Worm (Caenorhabditis elegans) whole organism, L4 larva: Measurements from ENCODE around the gene C24A8.6.
A peak's percentile ranks its signal among the peaks of the same experiment; 100 is the strongest.

Experiments
- Y48G9A.11 ChIP-seq: fragments of 200-800 bp; sonication (Bioruptor generic); IDR thresholded peaks from 2 replicates; pipeline ENCODE4 v1.3.6; 2022; ENCODE audit warnings: missing genetic modification reagents, missing genetic modification characterization, missing compliant biosample characterization
- Y5F2A.4 ChIP-seq: fragments of 200-800 bp; sonication (Bioruptor generic); optimal IDR thresholded peaks from 2 replicates; lab custom pipeline; 2018; ENCODE audit warnings: mild to moderate bottlenecking, missing genetic modification characterization, missing compliant biosample characterization
- Y75B8A.6 ChIP-seq: fragments of 200-800 bp; sonication (Bioruptor generic); IDR thresholded peaks from 2 replicates; pipeline ENCODE4 v1.3.6; 2022; ENCODE audit warnings: missing genetic modification reagents, missing genetic modification characterization, missing compliant biosample characterization
- aha-1 ChIP-seq: fragments of 150-350 bp; peaks from one replicate; lab custom pipeline; 2014; ENCODE audit warnings: missing biosample characterization, missing genetic modification characterization
- arid-1 ChIP-seq: fragments of 200-800 bp; sonication (Bioruptor generic); conservative IDR thresholded peaks from 2 replicates; pipeline ENCODE4 v1.3.6; 2022; ENCODE audit warnings: missing genetic modification reagents, missing genetic modification characterization, missing compliant biosample characterization
- ceh-32 ChIP-seq: sonication (generic microtip); optimal IDR thresholded peaks from 2 replicates; lab custom pipeline; 2016; ENCODE audit warnings: mild to moderate bottlenecking, missing genetic modification characterization, missing compliant biosample characterization; ENCODE audit not compliant: poor library complexity
- ceh-62 ChIP-seq: sonication (generic microtip); optimal IDR thresholded peaks from 2 replicates; lab custom pipeline; 2017; ENCODE audit warnings: missing biosample characterization, missing genetic modification characterization
- daf-16 ChIP-seq, 3 experiments: sonication (generic microtip); optimal IDR thresholded peaks; 2 replicates each; lab custom pipeline; 2016 to 2017; ENCODE audit warnings: missing genetic modification characterization in 3 of 3, missing genetic modification reagents in 3 of 3, mild to moderate bottlenecking in 2 of 3, missing compliant biosample characterization in 2 of 3, missing biosample characterization in 1 of 3, moderate library complexity in 1 of 3
- dmd-6 ChIP-seq: fragments of 200-800 bp; sonication (Bioruptor generic); IDR thresholded peaks from 2 replicates; pipeline ENCODE4 v1.3.6; 2022; ENCODE audit warnings: missing genetic modification reagents, missing genetic modification characterization, missing compliant biosample characterization
- dpl-1 ChIP-seq: fragments of 150-350 bp; optimal IDR thresholded peaks from 2 replicates; lab custom pipeline; 2014; ENCODE audit warnings: missing biosample characterization, missing genetic modification reagents, missing genetic modification characterization
- dve-1 ChIP-seq: sonication (generic microtip); optimal IDR thresholded peaks from 2 replicates; lab custom pipeline; 2017; ENCODE audit warnings: antibody characterized with exemption, mild to moderate bottlenecking, missing genetic modification characterization, missing compliant biosample characterization; ENCODE audit not compliant: insufficient read depth
- gei-8 ChIP-seq: fragments of 200-800 bp; sonication (Bioruptor generic); optimal IDR thresholded peaks from 2 replicates; lab custom pipeline; 2018; ENCODE audit warnings: mild to moderate bottlenecking, missing genetic modification characterization, missing compliant biosample characterization
- hif-1 ChIP-seq, 2 experiments: sonication (generic microtip); optimal IDR thresholded peaks; 2 replicates each; lab custom pipeline; 2016 to 2017; ENCODE audit warnings: missing compliant biosample characterization in 2 of 2, missing genetic modification characterization in 2 of 2, missing genetic modification reagents in 2 of 2, missing genotype in 2 of 2, mild to moderate bottlenecking in 1 of 2
- hlh-11 ChIP-seq: fragments of 200-800 bp; sonication (Bioruptor generic); optimal IDR thresholded peaks from 2 replicates; lab custom pipeline; 2018; ENCODE audit warnings: mild to moderate bottlenecking, missing genetic modification characterization, missing compliant biosample characterization
- hmg-1.1 ChIP-seq: fragments of 200-800 bp; sonication (Bioruptor generic); IDR thresholded peaks from 2 replicates; pipeline ENCODE4 v1.3.6; 2022; ENCODE audit warnings: missing genetic modification reagents, missing genetic modification characterization, missing compliant biosample characterization
- lin-13 ChIP-seq: fragments of 150-350 bp; optimal IDR thresholded peaks from 2 replicates; lab custom pipeline; 2014; ENCODE audit warnings: missing biosample characterization, missing genetic modification reagents, missing genetic modification characterization
- lir-3 ChIP-seq: sonication (generic microtip); optimal IDR thresholded peaks from 2 replicates; lab custom pipeline; 2016; ENCODE audit warnings: mild to moderate bottlenecking, missing genetic modification characterization, missing compliant biosample characterization
- mdl-1 ChIP-seq, 2 experiments: fragments of 150-350 bp in 1 of 2; sonication (generic microtip) in 1 of 2; optimal IDR thresholded peaks; 2 replicates each; lab custom pipeline; 2014 to 2017; ENCODE audit warnings: missing biosample characterization in 2 of 2, missing genetic modification characterization in 2 of 2
- mdt-29 ChIP-seq: fragments of 200-800 bp; sonication (Bioruptor generic); IDR thresholded peaks from 2 replicates; pipeline ENCODE4 v1.3.6; 2022; ENCODE audit warnings: missing genetic modification reagents, missing genetic modification characterization, missing compliant biosample characterization
- mep-1 ChIP-seq: fragments of 150-350 bp; sonication (generic microtip); optimal IDR thresholded peaks from 3 replicates; lab custom pipeline; 2014; ENCODE audit warnings: missing biosample characterization, missing genetic modification characterization
- mxl-3 ChIP-seq: fragments of 200-800 bp; sonication (Bioruptor generic); optimal IDR thresholded peaks from 2 replicates; lab custom pipeline; 2018; ENCODE audit warnings: mild to moderate bottlenecking, missing genetic modification characterization, missing compliant biosample characterization
- nhr-111 ChIP-seq: fragments of 200-800 bp; sonication (Bioruptor generic); optimal IDR thresholded peaks from 2 replicates; lab custom pipeline; 2018; ENCODE audit warnings: mild to moderate bottlenecking, missing genetic modification characterization, missing compliant biosample characterization
- nhr-237 ChIP-seq: sonication (generic microtip); optimal IDR thresholded peaks from 2 replicates; lab custom pipeline; 2017; ENCODE audit warnings: missing biosample characterization, missing genetic modification characterization
- nhr-28 ChIP-seq: fragments of 150-350 bp; optimal IDR thresholded peaks from 2 replicates; lab custom pipeline; 2014; ENCODE audit warnings: missing biosample characterization, missing genetic modification characterization
- nhr-48 ChIP-seq: sonication (generic microtip); optimal IDR thresholded peaks from 2 replicates; lab custom pipeline; 2016; ENCODE audit warnings: mild to moderate bottlenecking, missing genetic modification characterization, missing compliant biosample characterization
- nhr-6 ChIP-seq: fragments of 150-350 bp; optimal IDR thresholded peaks from 2 replicates; lab custom pipeline; 2014; ENCODE audit warnings: missing biosample characterization, missing genetic modification characterization
- php-3 ChIP-seq: fragments of 200-800 bp; sonication (Bioruptor generic); IDR thresholded peaks from 2 replicates; pipeline ENCODE4 v1.3.6; 2022; ENCODE audit warnings: missing genetic modification reagents, missing genetic modification characterization, missing compliant biosample characterization
- pqm-1 ChIP-seq: sonication (generic microtip); optimal IDR thresholded peaks from 2 replicates; lab custom pipeline; 2017; ENCODE audit warnings: missing biosample characterization, missing genetic modification characterization
- saeg-2 ChIP-seq: fragments of 200-800 bp; sonication (Bioruptor generic); IDR thresholded peaks from 2 replicates; pipeline ENCODE4 v1.3.6; 2022; ENCODE audit warnings: missing genetic modification reagents, missing genetic modification characterization, missing compliant biosample characterization
- snpc-4 ChIP-seq: fragments of 150-350 bp; optimal IDR thresholded peaks from 2 replicates; lab custom pipeline; 2014; ENCODE audit warnings: missing biosample characterization, missing genetic modification characterization
- spr-1 ChIP-seq: sonication (generic microtip); optimal IDR thresholded peaks from 2 replicates; lab custom pipeline; 2016; ENCODE audit warnings: mild to moderate bottlenecking, missing genetic modification characterization, missing compliant biosample characterization
- unc-62 ChIP-seq, 3 experiments: fragments of 150-350 bp in 1 of 3; sonication (generic microtip); optimal IDR thresholded peaks in 2 of 3; peaks in 1 of 3; 1 replicate in 1 of 3; 2 replicates in 2 of 3; lab custom pipeline; 2014 to 2017; ENCODE audit warnings: missing biosample characterization in 3 of 3, missing genetic modification characterization in 3 of 3, missing genetic modification reagents in 3 of 3, missing genotype in 1 of 3
- zag-1 ChIP-seq: fragments of 150-350 bp; optimal IDR thresholded peaks from 2 replicates; lab custom pipeline; 2014; ENCODE audit warnings: missing biosample characterization, missing genetic modification characterization
- ztf-11 ChIP-seq: fragments of 150-350 bp; optimal IDR thresholded peaks from 2 replicates; lab custom pipeline; 2014; ENCODE audit warnings: missing biosample characterization, missing genetic modification characterization
- ztf-7 ChIP-seq: fragments of 150-350 bp; optimal IDR thresholded peaks from 2 replicates; lab custom pipeline; 2014; ENCODE audit warnings: missing biosample characterization, missing genetic modification characterization

Gene C24A8.6

ce11 chrX:4283989-4284388 is 48.2 kb downstream of the C24A8.6 start, which contains the start of gene ets-10:
Gene ets-10, plus strand, starts transcription at chrX:4284189.
- TF ChIP-seq gei-8 (GFP tag; lab: Kevin White, UChicago) (no peak), spr-1 (tag; lab: Kevin White, UChicago) (no peak), Y48G9A.11 (no peak), saeg-2 (GFP tag; lab: Robert Waterston, UW) (no peak), nhr-28 (tag; lab: Kevin White, UChicago) (peak; percentile 65), lin-13 (GFP tag; lab: Kevin White, UChicago) (no peak), hmg-1.1 (GFP tag; lab: Robert Waterston, UW) (no peak), nhr-111 (GFP tag; lab: Kevin White, UChicago) (no peak), mep-1 (tag; lab: Kevin White, UChicago) (no peak), hif-1 (tag; optimal IDR thresholded peaks at IDR 0.05; lab: Kevin White, UChicago) (no peak), dve-1 (tag; lab: Kevin White, UChicago) (peak; percentile 31), lir-3 (tag; lab: Kevin White, UChicago) (no peak), arid-1 (GFP tag; lab: Robert Waterston, UW) (no peak), ztf-7 (no peak), snpc-4 (tag; lab: Kevin White, UChicago) (no peak), hlh-11 (tag; lab: Kevin White, UChicago) (no peak), Y5F2A.4 (GFP tag; lab: Kevin White, UChicago) (no peak), daf-16 (GFP tag; optimal IDR thresholded peaks at IDR 0.05; lab: Kevin White, UChicago) (no peak), daf-16 (tag; optimal IDR thresholded peaks at IDR 0.05; lab: Kevin White, UChicago) (peak; percentile 82), mdt-29 (GFP tag; lab: Robert Waterston, UW) (no peak), mdl-1 (tag; optimal IDR thresholded peaks at IDR 0.05; lab: Kevin White, UChicago) (no peak), php-3 (GFP tag; lab: Robert Waterston, UW) (peak; percentile 46; the same call in 1 of the 2 replicates), ceh-32 (tag; lab: Kevin White, UChicago) (no peak), nhr-6 (tag; lab: Kevin White, UChicago) (peak; percentile 56), nhr-237 (tag; lab: Kevin White, UChicago) (no peak), ztf-11 (no peak), dmd-6 (no peak), Y75B8A.6 (GFP tag; lab: Robert Waterston, UW) (no peak), zag-1 (tag; lab: Kevin White, UChicago) (no peak), dpl-1 (GFP tag; lab: Kevin White, UChicago) (no peak), pqm-1 (tag; lab: Kevin White, UChicago) (peak; percentile 52), mxl-3 (GFP tag; lab: Kevin White, UChicago) (no peak)

- TF ChIP-seq hlh-11 (tag; lab: Kevin White, UChicago) (peak; percentile 1), daf-16 (GFP tag; optimal IDR thresholded peaks at IDR 0.05; lab: Kevin White, UChicago) (no peak), daf-16 (tag; optimal IDR thresholded peaks at IDR 0.05; lab: Kevin White, UChicago) (peak; percentile 53), nhr-28 (tag; lab: Kevin White, UChicago) (peak; percentile 43), ceh-62 (tag; lab: Kevin White, UChicago) (no peak), php-3 (GFP tag; lab: Robert Waterston, UW) (0 out of 2 replicates have a peak, but pooled peaks have one; percentile 46), dve-1 (tag; lab: Kevin White, UChicago) (peak; percentile 4), unc-62 (GFP tag; optimal IDR thresholded peaks at IDR 0.05 in 1 of 2; lab: Kevin White, UChicago) (peak in 1 of 2 experiments; percentile 76), unc-62 (tag; optimal IDR thresholded peaks at IDR 0.05; lab: Kevin White, UChicago) (no peak), nhr-48 (no peak), snpc-4 (tag; lab: Kevin White, UChicago) (no peak), zag-1 (tag; lab: Kevin White, UChicago) (no peak), aha-1 (peak; percentile 7), pqm-1 (tag; lab: Kevin White, UChicago) (peak; percentile 30)
These were observed 49.8 kb downstream of the C24A8.6 start, which contains the start of gene C52B9.19 for ce11 chrX:4282380-4282779. Gene C52B9.19, plus strand, starts transcription at chrX:4282555.
